Worm (Caenorhabditis elegans) whole organism, mixed stage, embryonic: Measurements from ENCODE around the gene lsd-1.

Source experiments
- M03D4.4 ChIP-seq: sonication (generic microtip); optimal IDR thresholded peaks from 2 replicates; lab custom pipeline; 2017; ENCODE audit warnings: mild to moderate bottlenecking, missing genetic modification characterization, missing compliant biosample characterization
- bed-3 ChIP-seq: fragments of 200-800 bp; sonication (Bioruptor generic); optimal IDR thresholded peaks from 3 replicates; lab custom pipeline; 2018; ENCODE audit warnings: mild to moderate bottlenecking, missing genetic modification characterization, moderate library complexity, missing compliant biosample characterization
- ceh-39 ChIP-seq: fragments of 150-350 bp; optimal IDR thresholded peaks from 2 replicates; lab custom pipeline; 2014; ENCODE audit warnings: missing biosample characterization, missing genetic modification characterization
- ceh-43 ChIP-seq: fragments of 200-800 bp; sonication (Bioruptor generic); optimal IDR thresholded peaks from 2 replicates; lab custom pipeline; 2018; ENCODE audit warnings: mild to moderate bottlenecking, missing genetic modification characterization, moderate library complexity, missing compliant biosample characterization
- ceh-83 ChIP-seq: fragments of 200-800 bp; sonication (Bioruptor generic); optimal IDR thresholded peaks from 2 replicates; lab custom pipeline; 2018; ENCODE audit warnings: mild to moderate bottlenecking, missing genetic modification characterization, missing compliant biosample characterization
- ces-1 ChIP-seq: fragments of 150-350 bp; optimal IDR thresholded peaks from 2 replicates; lab custom pipeline; 2014; ENCODE audit warnings: missing biosample characterization, missing genetic modification reagents, missing genetic modification characterization
- cnd-1 ChIP-seq: fragments of 200-800 bp; sonication (Bioruptor generic); optimal IDR thresholded peaks from 2 replicates; lab custom pipeline; 2018; ENCODE audit warnings: mild to moderate bottlenecking, missing genetic modification characterization, missing compliant biosample characterization
- drap-1 ChIP-seq: fragments of 200-800 bp; sonication (Bioruptor generic); optimal IDR thresholded peaks from 3 replicates; lab custom pipeline; 2018; ENCODE audit warnings: mild to moderate bottlenecking, missing genetic modification characterization, missing compliant biosample characterization
- elt-1 ChIP-seq: sonication (generic microtip); optimal IDR thresholded peaks from 2 replicates; lab custom pipeline; 2017; ENCODE audit warnings: missing genetic modification characterization, mild to moderate bottlenecking, missing compliant biosample characterization, antibody characterized with exemption, moderate library complexity, borderline replicate concordance; ENCODE audit not compliant: insufficient read depth
- elt-3 ChIP-seq: fragments of 150-350 bp; optimal IDR thresholded peaks from 2 replicates; lab custom pipeline; 2014; ENCODE audit warnings: missing biosample characterization, missing genetic modification characterization
- flh-1 ChIP-seq: fragments of 200-800 bp; sonication (Bioruptor generic); optimal IDR thresholded peaks from 2 replicates; lab custom pipeline; 2018; ENCODE audit warnings: mild to moderate bottlenecking, missing genetic modification characterization, moderate library complexity, missing compliant biosample characterization
- ham-2 ChIP-seq: fragments of 200-800 bp; sonication (Bioruptor generic); optimal IDR thresholded peaks from 2 replicates; lab custom pipeline; 2018; ENCODE audit warnings: mild to moderate bottlenecking, missing genetic modification characterization, missing compliant biosample characterization
- hlh-1 ChIP-seq: fragments of 150-350 bp; optimal IDR thresholded peaks from 2 replicates; lab custom pipeline; 2014; ENCODE audit warnings: missing biosample characterization, missing genetic modification reagents, missing genetic modification characterization
- lin-13 ChIP-seq: fragments of 150-350 bp; optimal IDR thresholded peaks from 2 replicates; lab custom pipeline; 2014; ENCODE audit warnings: missing biosample characterization, missing genetic modification characterization
- lin-32 ChIP-seq: fragments of 200-800 bp; sonication (Bioruptor generic); optimal IDR thresholded peaks from 2 replicates; lab custom pipeline; 2018; ENCODE audit warnings: mild to moderate bottlenecking, missing genetic modification characterization, missing compliant biosample characterization
- lsy-2 ChIP-seq: fragments of 150-350 bp; optimal IDR thresholded peaks from 2 replicates; lab custom pipeline; 2014; ENCODE audit warnings: missing biosample characterization, missing genetic modification characterization
- mab-5 ChIP-seq: fragments of 150-350 bp; optimal IDR thresholded peaks from 2 replicates; lab custom pipeline; 2014; ENCODE audit warnings: missing biosample characterization, missing genetic modification characterization
- mep-1 ChIP-seq: fragments of 150-350 bp; optimal IDR thresholded peaks from 2 replicates; lab custom pipeline; 2017; ENCODE audit warnings: missing biosample characterization, missing genetic modification reagents, missing genetic modification characterization, inconsistent platforms
- pha-4 ChIP-seq: fragments of 150-350 bp; optimal IDR thresholded peaks from 2 replicates; lab custom pipeline; 2018; ENCODE audit warnings: missing biosample characterization, missing genetic modification reagents, missing genetic modification characterization
- sem-2 ChIP-seq: fragments of 200-800 bp; sonication (Bioruptor generic); optimal IDR thresholded peaks from 2 replicates; lab custom pipeline; 2018; ENCODE audit warnings: mild to moderate bottlenecking, missing genetic modification characterization, missing compliant biosample characterization
- snpc-4 ChIP-seq: fragments of 150-350 bp; optimal IDR thresholded peaks from 2 replicates; lab custom pipeline; 2014; ENCODE audit warnings: missing biosample characterization, missing genetic modification characterization
- tbx-8 ChIP-seq: fragments of 200-800 bp; sonication (Bioruptor generic); optimal IDR thresholded peaks from 2 replicates; lab custom pipeline; 2018; ENCODE audit warnings: mild to moderate bottlenecking, missing genetic modification characterization, moderate library complexity, missing compliant biosample characterization
- unc-120 ChIP-seq: sonication (generic microtip); optimal IDR thresholded peaks from 2 replicates; lab custom pipeline; 2017; ENCODE audit warnings: missing genetic modification characterization, missing compliant biosample characterization; ENCODE audit not compliant: poor library complexity, severe bottlenecking
- unc-39 ChIP-seq: fragments of 150-350 bp; optimal IDR thresholded peaks from 2 replicates; lab custom pipeline; 2014; ENCODE audit warnings: missing biosample characterization, missing genetic modification characterization
- unc-62 ChIP-seq: fragments of 150-350 bp; optimal IDR thresholded peaks from 2 replicates; lab custom pipeline; 2014; ENCODE audit warnings: missing biosample characterization, missing genetic modification reagents, missing genetic modification characterization
- zip-8 ChIP-seq: fragments of 150-350 bp; optimal IDR thresholded peaks from 2 replicates; lab custom pipeline; 2014; ENCODE audit warnings: missing biosample characterization, missing genetic modification characterization
- ztf-11 ChIP-seq: fragments of 150-350 bp; optimal IDR thresholded peaks from 2 replicates; lab custom pipeline; 2014; ENCODE audit warnings: missing biosample characterization, missing genetic modification characterization

Gene lsd-1

DNA sequence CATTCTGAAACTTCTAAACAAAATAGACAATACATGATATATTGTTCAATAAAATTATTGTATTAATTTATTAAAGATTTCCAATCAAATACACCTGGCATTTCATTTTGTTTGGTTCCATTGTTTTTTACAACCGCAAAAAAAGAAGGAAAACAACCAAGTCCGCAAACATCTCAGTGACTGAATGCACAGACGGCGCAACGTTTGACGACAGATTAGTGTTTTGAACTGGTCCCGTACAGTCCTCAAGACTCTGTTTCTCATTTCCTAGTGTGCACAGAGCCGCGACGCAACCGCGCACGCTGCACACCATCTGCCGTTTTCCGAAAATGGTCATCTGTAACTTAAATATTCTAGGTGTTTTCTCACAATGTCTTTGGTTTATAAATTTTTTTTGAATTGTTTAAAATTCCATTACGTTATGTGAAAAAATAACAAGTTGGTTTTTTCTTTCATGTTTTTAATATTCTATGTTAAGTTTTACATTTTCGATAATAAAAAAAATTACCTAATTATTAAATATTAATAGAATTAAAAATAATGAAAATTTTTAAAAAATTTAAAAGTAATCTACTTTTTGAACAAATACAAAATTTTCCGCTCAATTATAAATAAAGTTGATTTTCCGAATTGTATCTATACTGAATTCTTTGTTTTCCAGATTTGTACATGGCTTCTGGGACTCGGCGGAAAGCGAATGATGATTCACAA lies at the start of gene lsd-1:
Gene lsd-1 (plus strand): TSS at position 661 of the 711 bp plus-strand sequence.
- TF ChIP-seq ceh-39 (tag; lab: Kevin White, UChicago) (peak; percentile 32), zip-8 (tag; lab: Kevin White, UChicago) (no peak), mep-1 (peak; percentile 29), lin-13 (peak; percentile 3), cnd-1 (tag; lab: Kevin White, UChicago) (peak; percentile 85), pha-4 (tag; lab: Kevin White, UChicago) (peak; percentile 1), lin-32 (peak; percentile 52), unc-62 (GFP tag; lab: Kevin White, UChicago) (no peak)
- TF ChIP-seq, all 35 proteins: peak for 6

DNA sequence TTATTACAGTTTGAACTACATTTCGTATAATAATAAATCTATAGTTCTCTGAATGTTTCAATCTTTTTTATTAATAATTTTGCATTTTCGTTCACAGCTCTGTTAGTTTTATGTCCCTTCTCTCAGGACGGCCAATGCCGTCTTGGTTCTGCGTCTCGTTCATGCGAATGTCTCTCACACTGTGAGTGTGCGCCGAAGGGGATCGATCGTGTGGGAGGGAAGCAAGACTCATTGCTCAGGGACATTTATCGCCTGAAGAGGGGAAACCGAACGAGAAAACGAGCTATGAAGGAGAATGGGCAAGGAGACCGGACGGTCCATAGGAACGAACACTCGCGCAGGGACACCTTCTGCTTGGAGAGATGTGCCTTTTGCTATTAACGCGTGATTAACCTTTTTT lies 49.6 kb upstream of the lsd-1 start:
- TF ChIP-seq hlh-1 (tag; lab: Kevin White, UChicago) = no peak
- peak; percentile 15 for TF ChIP-seq mep-1
- TF ChIP-seq ces-1 (GFP tag; lab: Kevin White, UChicago) = peak; percentile 27

DNA sequence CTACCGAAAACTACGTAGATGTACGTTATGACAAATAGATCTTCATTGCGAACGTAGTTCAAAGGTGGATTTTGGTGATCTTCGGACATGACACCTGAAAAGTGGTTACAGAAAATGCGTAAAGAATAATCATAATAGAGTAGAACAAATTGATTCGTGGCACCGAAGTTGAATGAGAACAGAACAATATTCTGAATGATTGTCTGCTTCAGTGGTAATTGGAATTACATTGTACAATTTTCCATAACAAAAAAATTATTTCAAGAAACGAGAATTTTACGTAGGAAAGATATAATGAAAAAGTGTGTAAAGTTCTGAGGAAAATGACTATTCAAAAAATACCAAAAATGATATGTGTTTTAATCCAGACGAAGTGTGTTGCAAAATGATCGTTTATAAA lies 46.0 kb upstream of the lsd-1 start, which contains the start of gene Y62H9A.10:
Gene Y62H9A.10 (minus strand): TSS at position 101 of the 400 bp plus-strand sequence.
- TF ChIP-seq ham-2 (GFP tag; lab: Kevin White, UChicago) (no peak), lsy-2 (no peak), zip-8 (tag; lab: Kevin White, UChicago) (no peak), elt-3 (tag; lab: Kevin White, UChicago) (no peak), cnd-1 (tag; lab: Kevin White, UChicago) (no peak), sem-2 (GFP tag; lab: Kevin White, UChicago) (no peak), lin-32 (no peak), unc-39 (no peak), ztf-11 (tag; lab: Kevin White, UChicago) (no peak), ceh-83 (GFP tag; lab: Kevin White, UChicago) (no peak), ceh-43 (GFP tag; lab: Kevin White, UChicago) (no peak), tbx-8 (GFP tag; lab: Kevin White, UChicago) (no peak), snpc-4 (tag; lab: Kevin White, UChicago) (no peak), M03D4.4 (tag; lab: Kevin White, UChicago) (no peak), unc-120 (tag; lab: Kevin White, UChicago) (no peak)

DNA sequence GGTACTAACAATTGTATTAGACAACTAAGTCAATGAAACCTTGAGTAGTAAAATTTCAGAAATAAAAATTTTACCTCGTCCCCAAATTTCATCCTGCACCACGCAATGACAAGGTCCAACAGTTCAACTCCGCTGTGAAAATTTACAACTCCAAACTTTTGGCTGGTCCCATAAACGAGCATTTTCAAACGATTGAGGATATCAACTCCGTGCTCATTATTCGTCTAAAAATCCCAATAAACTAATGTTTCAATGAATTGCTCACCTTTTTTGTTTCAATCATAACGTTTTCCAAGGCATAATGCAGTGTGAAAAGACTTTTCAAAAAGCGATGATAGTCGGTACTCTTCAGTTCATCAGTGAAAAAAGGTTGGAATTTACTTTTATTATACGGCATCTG lies 42.0 kb upstream of the lsd-1 start:
- TF ChIP-seq M03D4.4 (tag; lab: Kevin White, UChicago) (no peak), snpc-4 (tag; lab: Kevin White, UChicago) (no peak), bed-3 (GFP tag; lab: Kevin White, UChicago) (no peak), ham-2 (GFP tag; lab: Kevin White, UChicago) (no peak), mep-1 (no peak), unc-39 (no peak), cnd-1 (tag; lab: Kevin White, UChicago) (no peak), ztf-11 (tag; lab: Kevin White, UChicago) (no peak), flh-1 (no peak), ceh-39 (tag; lab: Kevin White, UChicago) (no peak), pha-4 (tag; lab: Kevin White, UChicago) (no peak), elt-1 (no peak), elt-3 (tag; lab: Kevin White, UChicago) (no peak)

DNA sequence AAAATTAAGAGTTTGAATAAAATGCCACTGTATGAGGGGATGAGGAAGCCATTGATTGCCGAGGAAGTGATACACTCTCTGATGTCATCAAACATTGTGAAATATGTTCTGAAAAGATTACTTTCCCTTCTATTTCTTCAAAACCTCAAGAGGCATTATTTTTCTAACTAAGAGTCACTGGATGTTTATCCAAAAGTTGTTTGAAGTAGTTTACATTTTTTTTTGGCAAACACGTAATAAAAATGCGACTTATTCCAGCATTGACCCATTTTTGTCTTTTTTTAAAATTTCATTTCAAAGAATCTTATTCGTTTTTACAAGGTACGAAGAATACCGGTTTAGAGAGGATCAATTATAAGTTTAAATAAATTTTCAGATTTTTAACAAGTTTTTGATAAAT lies 41.4 kb upstream of the lsd-1 start, which contains the start of gene Y62H9A.11:
Gene Y62H9A.11 (minus strand): TSS at position 101 of the 400 bp plus-strand sequence.
- TF ChIP-seq ces-1 (GFP tag; lab: Kevin White, UChicago) (no peak), unc-39 (no peak)

DNA sequence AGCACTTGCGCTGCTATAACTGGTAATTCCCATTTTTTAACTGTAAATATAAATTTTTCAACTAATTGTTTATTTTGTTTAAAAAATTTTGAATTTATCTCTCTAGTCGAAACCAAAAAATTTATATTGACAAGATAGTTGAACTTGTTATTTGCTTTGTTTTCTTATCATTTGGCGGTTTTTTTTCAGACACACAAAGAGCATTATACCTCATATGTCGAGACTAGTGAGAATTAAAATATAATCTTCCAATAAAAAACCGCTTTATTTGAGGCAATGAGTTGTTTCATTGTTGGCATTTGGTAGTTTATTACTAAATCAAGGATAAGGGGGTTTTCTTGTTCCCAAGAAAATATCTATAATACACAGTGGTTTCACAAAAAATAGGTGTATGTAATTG lies 40.4 kb upstream of the lsd-1 start:
- TF ChIP-seq pha-4 (tag; lab: Kevin White, UChicago) = no peak

DNA sequence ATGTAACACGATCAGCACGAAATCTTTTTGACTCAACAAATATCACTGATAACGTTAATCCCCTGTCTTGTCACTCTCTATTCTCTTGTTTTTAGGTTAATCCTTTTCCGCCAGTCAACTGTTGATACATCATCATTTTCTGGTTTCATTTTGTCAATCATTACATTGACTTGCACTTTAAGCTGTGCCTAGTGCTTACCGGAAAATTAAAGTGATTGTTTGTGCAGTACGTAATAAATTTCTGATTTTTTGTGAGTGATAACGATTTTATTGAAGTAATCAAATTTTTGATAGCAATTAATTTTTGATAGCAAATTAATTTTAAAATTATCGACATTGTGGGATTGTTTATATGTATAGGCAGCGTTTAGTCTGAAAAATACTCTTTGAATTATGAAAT lies 39.5 kb upstream of the lsd-1 start:
- TF ChIP-seq drap-1 (GFP tag; lab: Kevin White, UChicago) (no peak), ceh-43 (GFP tag; lab: Kevin White, UChicago) (no peak), elt-1 (no peak), ztf-11 (tag; lab: Kevin White, UChicago) (no peak), mab-5 (tag; lab: Kevin White, UChicago) (no peak), unc-120 (tag; lab: Kevin White, UChicago) (no peak), hlh-1 (tag; lab: Kevin White, UChicago) (no peak)
